Fruit fly (Drosophila melanogaster): Measurements from ENCODE around the gene Vti1a.

dm6 chr3L:721026-721425 is 28.3 kb upstream of the Vti1a start:
- TF ChIP-seq CG8478 (optimal IDR thresholded peaks at IDR 0.05), result no peak
- no peak for TF ChIP-seq CTCF (optimal IDR thresholded peaks at IDR 0.05)

Data from S2 (cell line).